Fruit fly (Drosophila melanogaster) whole organism, prepupa: ENCODE measurements around the gene Tmtc4.
A peak's percentile ranks its signal among the peaks of the same experiment; 100 is the strongest.

Experiments used
- Blimp-1 ChIP-seq: fragments of 200-800 bp; sonication (Bioruptor generic); optimal IDR thresholded peaks from 3 replicates; lab custom pipeline; 2017; ENCODE audit warnings: missing biosample characterization, missing genetic modification characterization, mild to moderate bottlenecking, moderate library complexity, missing genetic modification reagents
- CG10631 ChIP-seq: fragments of 200-800 bp; sonication (Bioruptor generic); optimal IDR thresholded peaks from 2 replicates; lab custom pipeline; 2016; ENCODE audit warnings: missing biosample characterization, missing genetic modification characterization
- CG10669 ChIP-seq: fragments of 200-800 bp; sonication (Bioruptor generic); optimal IDR thresholded peaks from 3 replicates; lab custom pipeline; 2018; ENCODE audit warnings: missing biosample characterization, mild to moderate bottlenecking, missing genetic modification characterization, moderate library complexity
- CG11902 ChIP-seq: fragments of 200-800 bp; sonication (Bioruptor generic); optimal IDR thresholded peaks from 3 replicates; lab custom pipeline; 2016; ENCODE audit warnings: missing biosample characterization, missing genetic modification characterization
- CG1621 ChIP-seq: fragments of 200-800 bp; sonication (Bioruptor generic); optimal IDR thresholded peaks from 3 replicates; lab custom pipeline; 2018; ENCODE audit warnings: missing biosample characterization, mild to moderate bottlenecking, missing genetic modification characterization
- CG3032 ChIP-seq: fragments of 200-800 bp; optimal IDR thresholded peaks from 2 replicates; lab custom pipeline; 2019; ENCODE audit warnings: missing biosample characterization, mild to moderate bottlenecking, missing genetic modification characterization, moderate library complexity
- CG31627 ChIP-seq: fragments of 200-800 bp; sonication (Bioruptor generic); optimal IDR thresholded peaks from 3 replicates; lab custom pipeline; 2016; ENCODE audit warnings: missing biosample characterization, missing genetic modification characterization
- CG32006 ChIP-seq: fragments of 200-800 bp; sonication (Bioruptor generic); optimal IDR thresholded peaks from 3 replicates; lab custom pipeline; 2017; ENCODE audit warnings: missing biosample characterization, mild to moderate bottlenecking, missing genetic modification characterization
- CG34406 ChIP-seq: fragments of 200-800 bp; sonication (Bioruptor generic); optimal IDR thresholded peaks from 3 replicates; lab custom pipeline; 2016; ENCODE audit warnings: missing biosample characterization, missing genetic modification characterization
- CG4318 ChIP-seq: fragments of 200-800 bp; sonication (Bioruptor generic); optimal IDR thresholded peaks from 3 replicates; lab custom pipeline; 2017; ENCODE audit warnings: missing biosample characterization, mild to moderate bottlenecking, missing genetic modification characterization
- CG6276 ChIP-seq: fragments of 200-800 bp; sonication (Bioruptor generic); optimal IDR thresholded peaks from 2 replicates; lab custom pipeline; 2017; ENCODE audit warnings: missing biosample characterization, mild to moderate bottlenecking, missing genetic modification characterization
- CG6792 ChIP-seq: fragments of 200-800 bp; sonication (Bioruptor generic); optimal IDR thresholded peaks from 3 replicates; lab custom pipeline; 2016; ENCODE audit warnings: missing biosample characterization, missing genetic modification characterization
- CG6808 ChIP-seq: fragments of 200-800 bp; sonication (Bioruptor generic); optimal IDR thresholded peaks from 3 replicates; lab custom pipeline; 2017; ENCODE audit warnings: missing biosample characterization, missing genetic modification characterization, mild to moderate bottlenecking, moderate library complexity, missing genetic modification reagents
- CG6854 ChIP-seq: fragments of 200-800 bp; sonication (Bioruptor generic); optimal IDR thresholded peaks from 2 replicates; lab custom pipeline; 2017; ENCODE audit warnings: missing biosample characterization, mild to moderate bottlenecking, missing genetic modification characterization
- CG8319 ChIP-seq: fragments of 200-800 bp; sonication (Bioruptor generic); optimal IDR thresholded peaks from 3 replicates; lab custom pipeline; 2016; ENCODE audit warnings: missing biosample characterization, missing genetic modification characterization
- CG8632 ChIP-seq: fragments of 200-800 bp; sonication (Bioruptor generic); optimal IDR thresholded peaks from 3 replicates; lab custom pipeline; 2016; ENCODE audit warnings: missing biosample characterization, missing genetic modification characterization
- Ets21C ChIP-seq: fragments of 200-800 bp; sonication (Bioruptor generic); optimal IDR thresholded peaks from 3 replicates; lab custom pipeline; 2016; ENCODE audit warnings: missing biosample characterization, missing genetic modification characterization
- Ets96B ChIP-seq: fragments of 200-800 bp; optimal IDR thresholded peaks from 2 replicates; lab custom pipeline; 2019; ENCODE audit warnings: missing biosample characterization, mild to moderate bottlenecking, missing genetic modification characterization, moderate library complexity
- Gug ChIP-seq: fragments of 200-800 bp; sonication (Bioruptor generic); IDR thresholded peaks from 2 replicates; pipeline ENCODE4 v1.3.6; 2022; ENCODE audit warnings: missing biosample characterization, missing genetic modification characterization
- Hr38 ChIP-seq: sonication (Bioruptor generic); optimal IDR thresholded peaks from 2 replicates; lab custom pipeline; 2016; ENCODE audit warnings: missing biosample characterization, missing genetic modification characterization
- Hr39 ChIP-seq: fragments of 200-800 bp; sonication (Bioruptor generic); optimal IDR thresholded peaks from 2 replicates; lab custom pipeline; 2016; ENCODE audit warnings: missing biosample characterization, missing genetic modification characterization
- Hr4 ChIP-seq: fragments of 200-800 bp; sonication (Bioruptor generic); optimal IDR thresholded peaks from 3 replicates; lab custom pipeline; 2016; ENCODE audit warnings: missing biosample characterization, missing genetic modification characterization
- Lpt ChIP-seq: fragments of 200-800 bp; sonication (Bioruptor generic); optimal IDR thresholded peaks from 3 replicates; lab custom pipeline; 2016; ENCODE audit warnings: missing biosample characterization, missing genetic modification characterization
- Sox102F ChIP-seq: fragments of 200-800 bp; sonication (Bioruptor generic); optimal IDR thresholded peaks from 2 replicates; lab custom pipeline; 2016; ENCODE audit warnings: missing biosample characterization, mild to moderate bottlenecking, missing genetic modification characterization
- achi ChIP-seq: fragments of 200-800 bp; sonication (Bioruptor generic); optimal IDR thresholded peaks from 3 replicates; lab custom pipeline; 2016; ENCODE audit warnings: missing biosample characterization, missing genetic modification characterization
- cyc ChIP-seq: fragments of 200-800 bp; sonication (Bioruptor generic); optimal IDR thresholded peaks from 3 replicates; lab custom pipeline; 2016; ENCODE audit warnings: missing biosample characterization, missing genetic modification characterization
- dsx ChIP-seq: fragments of 200-800 bp; optimal IDR thresholded peaks from 3 replicates; lab custom pipeline; 2019; ENCODE audit warnings: missing biosample characterization, mild to moderate bottlenecking, missing genetic modification characterization, moderate library complexity; ENCODE audit not compliant: poor library complexity, severe bottlenecking
- esn ChIP-seq: fragments of 200-800 bp; sonication (Bioruptor generic); optimal IDR thresholded peaks from 2 replicates; lab custom pipeline; 2016; ENCODE audit warnings: missing biosample characterization, mild to moderate bottlenecking, missing genetic modification characterization, moderate library complexity
- fd59A ChIP-seq: fragments of 200-800 bp; sonication (Bioruptor generic); optimal IDR thresholded peaks from 2 replicates; lab custom pipeline; 2017; ENCODE audit warnings: missing biosample characterization, mild to moderate bottlenecking, missing genetic modification characterization, missing genetic modification reagents
- fd85E ChIP-seq: fragments of 200-800 bp; sonication (Bioruptor generic); optimal IDR thresholded peaks from 3 replicates; lab custom pipeline; 2016; ENCODE audit warnings: missing biosample characterization, missing genetic modification characterization
- lz ChIP-seq: fragments of 200-800 bp; sonication (Bioruptor generic); optimal IDR thresholded peaks from 3 replicates; lab custom pipeline; 2016; ENCODE audit warnings: missing biosample characterization, missing genetic modification characterization
- net ChIP-seq: fragments of 200-800 bp; sonication (Bioruptor generic); optimal IDR thresholded peaks from 3 replicates; lab custom pipeline; 2016; ENCODE audit warnings: missing biosample characterization, missing genetic modification characterization
- pdm3 ChIP-seq: fragments of 200-800 bp; sonication (Bioruptor generic); optimal IDR thresholded peaks from 3 replicates; lab custom pipeline; 2016; ENCODE audit warnings: missing biosample characterization, missing genetic modification characterization
- spab ChIP-seq: fragments of 200-800 bp; sonication (Bioruptor generic); optimal IDR thresholded peaks from 2 replicates; lab custom pipeline; 2017; ENCODE audit warnings: missing biosample characterization, mild to moderate bottlenecking, missing genetic modification characterization, missing genetic modification reagents
- svp ChIP-seq: fragments of 200-800 bp; sonication (Bioruptor generic); peaks from one replicate; lab custom pipeline; 2016; ENCODE audit warnings: missing biosample characterization, missing genetic modification characterization
- topi ChIP-seq: fragments of 200-800 bp; sonication (Bioruptor generic); optimal IDR thresholded peaks from 3 replicates; lab custom pipeline; 2016; ENCODE audit warnings: missing biosample characterization, missing genetic modification characterization

Tmtc4 gene

DNA sequence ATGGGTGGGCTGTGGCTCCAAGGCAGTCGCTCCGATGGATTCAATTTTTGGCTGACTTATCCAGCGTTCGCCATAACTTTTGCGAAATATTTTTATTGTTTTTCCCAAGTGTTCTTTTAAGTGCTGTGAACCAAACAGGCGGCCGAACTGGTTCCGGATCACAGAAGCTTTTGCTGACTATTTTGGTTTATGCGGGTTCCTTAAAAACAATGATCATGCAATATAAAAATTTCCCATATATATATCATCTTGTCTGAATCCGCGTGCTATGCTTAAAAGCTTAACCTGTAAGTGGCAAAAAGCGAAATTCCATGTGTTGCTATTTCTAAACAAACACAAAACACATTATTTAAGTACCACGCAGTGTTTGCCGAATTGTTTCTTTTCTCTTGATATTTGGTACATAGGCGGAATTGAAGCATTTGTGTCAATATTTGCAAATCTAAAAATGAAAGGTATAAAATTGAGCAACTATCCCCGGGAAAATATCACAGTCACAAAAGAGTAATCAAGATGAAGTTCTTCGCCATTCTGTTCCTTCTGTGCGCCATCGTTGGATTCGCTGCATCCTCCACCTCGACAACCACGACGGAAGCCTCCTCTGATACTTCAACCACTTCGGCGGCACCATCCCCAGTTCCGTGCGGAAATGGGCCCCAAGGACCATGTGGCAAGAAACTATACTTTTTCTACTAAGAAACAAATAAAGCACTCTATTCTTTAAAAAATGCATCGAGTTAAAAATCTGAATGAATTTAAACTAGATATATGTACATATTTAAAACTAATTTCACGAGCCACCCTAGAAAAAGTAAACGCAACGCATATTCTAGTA, 30.9 kb upstream of the Tmtc4 start, which contains the start of the genes CG6276 and CG44040 (continued):
- TF ChIP-seq achi (GFP tag; lab: Kevin White, UChicago) (peak; percentile 48), esn (peak; percentile 76), CG8632 (GFP tag; lab: Kevin White, UChicago) (peak; percentile 40), CG34406 (GFP tag; lab: Kevin White, UChicago) (peak; percentile 19), CG32006 (GFP tag; lab: Kevin White, UChicago) (peak; percentile 63), CG6792 (GFP tag; lab: Kevin White, UChicago) (peak; percentile 46), Hr4 (peak; percentile 50), CG8319 (GFP tag; lab: Kevin White, UChicago) (no peak), CG10669 (GFP tag; lab: Kevin White, UChicago) (peak; percentile 50), net (GFP tag; lab: Kevin White, UChicago) (no peak)

DNA sequence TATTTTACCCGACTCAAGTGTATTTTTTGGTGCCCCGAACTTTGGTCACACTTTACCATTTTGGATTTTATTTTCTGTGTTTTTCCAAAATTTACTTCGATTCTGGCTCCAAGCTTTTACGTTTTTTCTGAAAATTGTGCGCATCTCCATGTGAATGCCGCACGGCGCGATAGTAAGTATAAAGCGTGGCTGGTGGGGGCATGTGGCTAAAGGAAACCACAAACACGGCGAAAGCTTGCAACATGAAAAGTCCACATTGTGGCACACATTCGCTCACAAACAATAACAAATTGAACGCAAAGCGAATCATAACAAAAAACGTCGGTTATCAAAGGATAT, 30.3 kb upstream of the Tmtc4 start, which contains the start of gene ear:
TSS of gene ear (plus strand) at position 10 of the 339 bp plus-strand sequence.
- TF ChIP-seq pdm3 (GFP tag; lab: Kevin White, UChicago) (no peak), dsx (GFP tag; lab: Kevin White, UChicago) (peak; percentile 3), CG11902 (GFP tag; lab: Kevin White, UChicago) (no peak)
- TF ChIP-seq, all 60 proteins: peak for 1

DNA sequence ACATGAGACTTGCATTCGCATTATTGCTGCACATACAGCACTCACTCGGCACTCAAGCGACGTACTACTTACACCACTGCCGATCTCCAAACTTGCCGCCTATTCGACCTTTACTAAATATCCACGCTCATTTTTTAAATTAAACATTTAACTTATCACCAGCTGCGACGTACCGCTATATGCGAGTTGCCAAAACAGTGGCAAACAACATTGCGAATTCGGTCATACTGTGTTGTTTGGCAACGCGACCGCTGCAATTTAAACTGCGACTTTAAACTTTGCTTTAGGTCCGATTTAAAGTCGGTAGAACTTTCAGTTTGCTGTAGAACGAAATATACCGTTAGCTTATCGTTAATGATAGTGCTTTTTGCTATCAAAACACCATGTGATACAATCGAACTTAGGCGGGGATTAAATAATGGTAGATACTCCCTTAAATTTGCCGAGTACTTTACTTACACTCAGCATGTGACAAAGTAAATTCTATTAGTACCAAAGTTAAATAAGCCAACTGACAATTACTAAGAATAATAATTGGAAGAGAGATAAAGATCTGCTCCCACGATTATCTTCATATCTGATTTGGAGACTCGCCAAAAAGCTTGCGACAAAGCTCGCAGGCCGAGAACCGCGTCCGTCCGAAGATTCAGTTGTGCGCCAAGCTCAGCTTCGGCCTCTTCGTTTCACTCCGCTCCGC, 22.8 kb upstream of the Tmtc4 start, which contains the start of the genes CG6236 and ea:
TSS of gene CG6236 (minus strand) at position 187 of the 697 bp plus-strand sequence.
TSS of gene ea (plus strand) at position 647 of the 697 bp plus-strand sequence.
- TF ChIP-seq Ets21C (GFP tag; lab: Kevin White, UChicago) (no peak), Blimp-1 (GFP tag; lab: Kevin White, UChicago) (no peak), topi (no peak), Ets96B (tag; lab: Kevin White, UChicago) (no peak), CG6854 (GFP tag; lab: Kevin White, UChicago) (no peak), achi (GFP tag; lab: Kevin White, UChicago) (no peak), pdm3 (GFP tag; lab: Kevin White, UChicago) (no peak), CG34406 (GFP tag; lab: Kevin White, UChicago) (no peak), CG4318 (GFP tag; lab: Kevin White, UChicago) (no peak), spab (no peak), fd59A (GFP tag; lab: Kevin White, UChicago) (no peak)

DNA sequence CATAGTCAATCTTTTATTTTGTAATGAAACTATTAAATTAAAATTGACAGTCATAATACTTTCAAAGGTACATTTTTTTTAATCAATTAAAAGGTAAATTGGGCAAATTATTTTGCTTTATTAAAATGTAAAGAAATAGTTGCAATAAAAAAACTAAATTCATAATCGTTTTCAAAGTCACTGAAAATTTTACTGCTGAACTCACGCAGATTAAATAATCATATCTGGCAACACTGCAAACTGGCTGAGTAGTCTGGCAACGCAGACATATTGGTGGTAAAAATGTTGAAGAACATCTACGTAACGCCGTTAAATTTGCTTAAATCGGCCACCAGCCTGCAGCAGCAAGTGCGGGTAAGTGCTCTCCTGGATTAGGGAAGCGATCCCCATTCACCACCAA, 20.6 kb upstream of the Tmtc4 start, which contains the start of gene mRpL9:
TSS of gene mRpL9 (plus strand) at position 267 of the 400 bp plus-strand sequence.
- TF ChIP-seq svp (GFP tag; lab: Kevin White, UChicago), result no peak
- TF ChIP-seq Hr38 (GFP tag; lab: Kevin White, UChicago), result no peak
- TF ChIP-seq pdm3 (GFP tag; lab: Kevin White, UChicago), result no peak
- TF ChIP-seq Hr39 (GFP tag; lab: Kevin White, UChicago), result no peak
- no peak for TF ChIP-seq CG1621
- no peak for TF ChIP-seq Gug (GFP tag; lab: Robert Waterston, UW)
- peak; percentile 40 for TF ChIP-seq esn
- peak; percentile 33 for TF ChIP-seq cyc (GFP tag; lab: Kevin White, UChicago)
- no peak for TF ChIP-seq CG6808
- TF ChIP-seq CG3032 (tag; lab: Kevin White, UChicago), result peak; percentile 31
- TF ChIP-seq CG4318 (GFP tag; lab: Kevin White, UChicago), result no peak
- no peak for TF ChIP-seq lz
- TF ChIP-seq CG6792 (GFP tag; lab: Kevin White, UChicago), result no peak
- TF ChIP-seq CG6276 (GFP tag; lab: Kevin White, UChicago), result no peak
- TF ChIP-seq CG10669 (GFP tag; lab: Kevin White, UChicago), result no peak
- TF ChIP-seq CG10631 (GFP tag; lab: Kevin White, UChicago), result no peak
- no peak for TF ChIP-seq achi (GFP tag; lab: Kevin White, UChicago)
- no peak for TF ChIP-seq Sox102F
- TF ChIP-seq fd85E (GFP tag; lab: Kevin White, UChicago), result no peak
- TF ChIP-seq CG31627 (GFP tag; lab: Kevin White, UChicago), result peak; percentile 26
- no peak for TF ChIP-seq Lpt (GFP tag; lab: Kevin White, UChicago)
- TF ChIP-seq CG11902 (GFP tag; lab: Kevin White, UChicago), result no peak
